Worm (Caenorhabditis elegans): ENCODE data around the gene F09C6.14.

Gene F09C6.14

DNA sequence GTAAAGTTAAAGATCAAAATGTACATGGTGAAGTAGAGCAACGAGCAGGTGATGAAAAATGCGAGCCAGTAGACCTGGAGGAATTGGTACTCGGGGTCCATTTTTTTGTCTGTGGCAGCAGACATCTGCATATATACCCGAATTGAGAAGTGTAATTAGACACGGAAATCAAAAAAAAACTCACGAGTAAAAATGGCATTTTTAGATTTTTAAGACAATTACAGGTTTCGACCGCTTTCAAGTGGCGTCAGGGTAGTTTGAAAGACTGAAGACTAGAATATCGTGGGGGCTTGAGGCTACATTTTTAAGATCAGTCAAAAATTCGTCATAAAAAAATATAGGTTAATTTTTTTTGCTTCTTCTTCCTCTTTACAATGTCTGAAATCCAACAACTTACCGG lies 21.9 kb downstream of the F09C6.14 start, which contains the start of gene srd-68:
Gene srd-68 (minus strand): TSS at position 101 of the 400 bp plus-strand sequence.
- TF ChIP-seq drap-1 (GFP tag; optimal IDR thresholded peaks at IDR 0.05) (no peak), flh-1 (GFP tag; optimal IDR thresholded peaks at IDR 0.05) (no peak), cnd-1 (tag; optimal IDR thresholded peaks at IDR 0.05) (no peak), hlh-1 (tag; optimal IDR thresholded peaks at IDR 0.05) (no peak), tbx-8 (GFP tag; optimal IDR thresholded peaks at IDR 0.05) (no peak), M03D4.4 (tag; optimal IDR thresholded peaks at IDR 0.05) (no peak), ceh-43 (GFP tag; optimal IDR thresholded peaks at IDR 0.05) (no peak), snpc-4 (tag; optimal IDR thresholded peaks at IDR 0.05) (no peak), lin-13 (tag; optimal IDR thresholded peaks at IDR 0.05) (no peak), nhr-237 (tag; optimal IDR thresholded peaks at IDR 0.05) (no peak), pha-4 (tag; optimal IDR thresholded peaks at IDR 0.05) (no peak), ceh-39 (tag; optimal IDR thresholded peaks at IDR 0.05) (no peak)

DNA sequence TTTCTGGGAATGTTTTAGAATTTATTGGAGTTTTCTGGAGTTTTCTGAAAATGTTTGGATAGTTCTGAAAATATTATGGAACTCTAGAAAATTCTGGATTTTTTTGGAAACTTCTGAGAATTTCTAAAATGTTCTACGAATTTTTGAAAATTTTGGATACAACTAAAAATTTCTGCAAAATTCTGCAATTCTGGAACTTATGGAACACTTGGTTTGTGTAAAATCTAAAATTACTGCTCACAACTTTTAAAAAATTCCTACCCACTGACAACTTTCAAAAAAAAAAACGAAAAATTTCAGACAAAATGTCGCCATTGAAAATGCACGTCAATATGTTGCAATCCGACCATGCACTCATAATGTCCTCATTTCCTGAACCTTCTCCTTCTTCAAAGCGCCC lies 23.8 kb downstream of the F09C6.14 start, which contains the start of gene nhr-262:
Gene nhr-262 (plus strand): TSS at position 301 of the 400 bp plus-strand sequence.
- no peak for TF ChIP-seq nhr-28 (tag; optimal IDR thresholded peaks at IDR 0.05)
- TF ChIP-seq pha-4 (tag; optimal IDR thresholded peaks at IDR 0.05): no peak
- TF ChIP-seq ces-1 (GFP tag; optimal IDR thresholded peaks at IDR 0.05): no peak
- no peak for TF ChIP-seq mep-1 (tag; optimal IDR thresholded peaks at IDR 0.05)
- TF ChIP-seq drap-1 (GFP tag; optimal IDR thresholded peaks at IDR 0.05): no peak

DNA sequence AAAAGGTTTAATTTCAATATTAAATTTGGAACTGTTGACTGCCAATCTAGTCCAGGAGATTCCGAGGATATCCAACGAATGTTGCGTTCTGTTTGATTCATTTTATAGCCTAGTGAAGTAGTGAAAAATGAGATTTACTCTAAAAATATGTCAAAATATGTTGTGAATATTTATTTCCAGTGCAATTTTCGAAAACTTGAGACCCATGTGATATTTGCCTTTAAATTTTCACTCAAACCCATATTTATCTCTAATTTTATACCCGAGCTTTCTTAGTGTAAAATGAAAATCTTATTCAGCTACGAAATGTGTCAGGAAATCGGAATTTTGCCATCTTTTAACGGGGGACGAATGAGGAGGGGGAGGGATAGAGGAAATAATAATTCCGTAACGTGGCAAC lies 29.1 kb downstream of the F09C6.14 start, which contains the start of gene F09C6.16:
Gene F09C6.16 (minus strand): TSS at position 101 of the 400 bp plus-strand sequence.
- TF ChIP-seq unc-62 (GFP tag; optimal IDR thresholded peaks at IDR 0.05): no peak
- TF ChIP-seq flh-1 (GFP tag; optimal IDR thresholded peaks at IDR 0.05): no peak
- TF ChIP-seq pha-4 (tag; optimal IDR thresholded peaks at IDR 0.05): no peak
- TF ChIP-seq nhr-2 (tag; optimal IDR thresholded peaks at IDR 0.05): no peak
- TF ChIP-seq drap-1 (GFP tag; optimal IDR thresholded peaks at IDR 0.05): no peak
- TF ChIP-seq elt-1 (tag; optimal IDR thresholded peaks at IDR 0.05; ENCODE audit: borderline replicate concordance, insufficient read depth): no peak
- TF ChIP-seq sem-2 (GFP tag; optimal IDR thresholded peaks at IDR 0.05): no peak
- no peak for TF ChIP-seq unc-39 (tag; optimal IDR thresholded peaks at IDR 0.05)
- no peak for TF ChIP-seq mab-5 (tag; optimal IDR thresholded peaks at IDR 0.05)
- TF ChIP-seq ceh-43 (GFP tag; optimal IDR thresholded peaks at IDR 0.05): no peak
- TF ChIP-seq lin-32 (GFP tag; optimal IDR thresholded peaks at IDR 0.05): no peak
- no peak for TF ChIP-seq ces-1 (GFP tag; optimal IDR thresholded peaks at IDR 0.05)
- no peak for TF ChIP-seq lsy-2 (tag; optimal IDR thresholded peaks at IDR 0.05)
- no peak for TF ChIP-seq bed-3 (GFP tag; optimal IDR thresholded peaks at IDR 0.05)
- TF ChIP-seq lin-13 (tag; optimal IDR thresholded peaks at IDR 0.05): no peak
- TF ChIP-seq zip-8 (tag; optimal IDR thresholded peaks at IDR 0.05): no peak
- TF ChIP-seq ceh-83 (GFP tag; optimal IDR thresholded peaks at IDR 0.05): no peak

DNA sequence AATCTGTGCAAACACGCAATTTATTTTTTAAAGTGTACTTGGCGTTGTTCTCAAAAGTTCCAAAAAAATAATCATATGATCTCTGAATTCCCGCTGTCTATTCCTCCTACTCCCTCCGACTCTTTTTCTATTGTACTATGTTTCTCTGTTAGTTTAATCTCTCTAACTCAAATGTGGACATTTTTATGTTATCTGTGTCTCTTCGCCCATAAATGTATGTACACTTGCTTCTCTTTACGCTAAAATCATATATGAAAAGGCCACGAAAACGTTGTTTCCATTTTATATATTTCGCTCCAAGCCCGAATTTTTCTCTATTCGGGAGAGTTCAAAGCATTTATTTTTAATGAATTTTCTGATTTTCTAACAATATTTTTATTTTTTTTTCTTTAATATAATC lies 30.1 kb downstream of the F09C6.14 start:
- TF ChIP-seq bed-3 (GFP tag; optimal IDR thresholded peaks at IDR 0.05) (no peak), nhr-2 (tag; optimal IDR thresholded peaks at IDR 0.05) (no peak), lin-32 (GFP tag; optimal IDR thresholded peaks at IDR 0.05) (no peak), tbx-8 (GFP tag; optimal IDR thresholded peaks at IDR 0.05) (no peak), M03D4.4 (tag; optimal IDR thresholded peaks at IDR 0.05) (no peak), unc-62 (GFP tag; optimal IDR thresholded peaks at IDR 0.05) (no peak), cnd-1 (tag; optimal IDR thresholded peaks at IDR 0.05) (no peak), unc-39 (tag; optimal IDR thresholded peaks at IDR 0.05) (no peak), elt-3 (tag; optimal IDR thresholded peaks at IDR 0.05) (no peak), mls-2 (tag; optimal IDR thresholded peaks at IDR 0.05) (no peak), mep-1 (tag; optimal IDR thresholded peaks at IDR 0.05) (no peak), unc-120 (tag; optimal IDR thresholded peaks at IDR 0.05; ENCODE audit: poor library complexity, severe bottlenecking) (no peak)

DNA sequence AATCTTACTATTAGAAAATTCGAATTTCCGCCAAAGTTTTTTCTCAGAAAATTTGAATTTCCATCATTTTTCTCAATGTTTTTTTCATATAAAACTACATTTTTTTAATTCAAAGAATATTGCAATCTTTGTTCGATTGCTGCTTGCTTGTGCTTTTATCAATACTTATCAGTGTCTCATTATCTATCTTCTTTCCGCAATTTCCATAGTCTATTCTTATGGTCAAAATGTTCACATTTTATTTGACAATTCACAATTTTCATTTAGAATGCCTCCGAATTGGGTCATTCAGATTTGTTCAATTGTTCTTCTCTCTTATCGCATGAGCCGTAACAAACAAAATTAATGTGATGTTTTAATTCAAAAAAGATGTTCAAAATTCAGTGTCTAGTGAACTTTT lies 30.5 kb downstream of the F09C6.14 start:
- no peak for TF ChIP-seq mab-5 (tag; optimal IDR thresholded peaks at IDR 0.05)

DNA sequence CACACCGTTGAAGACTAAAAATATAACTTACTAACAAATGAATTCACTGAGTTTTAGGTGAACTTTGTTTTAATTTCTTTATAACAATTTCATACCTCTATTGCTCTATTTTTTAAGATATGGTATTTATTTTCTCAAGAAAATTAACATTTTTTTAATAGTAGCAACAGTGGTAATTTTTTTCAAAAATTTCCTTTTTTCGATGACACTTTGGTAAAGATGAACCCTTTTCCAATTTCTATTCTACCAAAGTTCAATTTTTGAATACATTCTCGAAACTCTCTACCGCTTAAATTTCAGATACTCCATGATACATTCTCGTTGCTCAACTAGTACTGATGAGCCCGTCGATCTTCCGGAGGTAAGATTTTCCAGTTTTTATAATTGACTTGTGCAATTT lies 31.2 kb downstream of the F09C6.14 start, which contains the start of gene nhr-116:
Gene nhr-116 (plus strand): TSS at position 301 of the 400 bp plus-strand sequence.
- TF ChIP-seq nhr-28 (tag; optimal IDR thresholded peaks at IDR 0.05): no peak
